Fruit fly (Drosophila melanogaster) whole organism, wandering third instar larva: ENCODE results near the gene MAPk-Ak2.
A peak's percentile ranks its signal among the peaks of the same experiment; 100 is the strongest.

ENCODE experiments used
- Abd-B ChIP-seq: fragments of >200 bp; optimal IDR thresholded peaks from 2 replicates; lab custom pipeline; 2017; ENCODE audit warnings: missing biosample characterization, missing genetic modification characterization
- CG32264 ChIP-seq: fragments of 200-800 bp; sonication (Bioruptor generic); optimal IDR thresholded peaks from 2 replicates; lab custom pipeline; 2016; ENCODE audit warnings: missing biosample characterization, missing genetic modification characterization
- CG9705 ChIP-seq: fragments of 200-800 bp; sonication (Bioruptor generic); optimal IDR thresholded peaks from 2 replicates; lab custom pipeline; 2018; ENCODE audit warnings: missing biosample characterization, mild to moderate bottlenecking, missing genetic modification characterization
- CrebA ChIP-seq: fragments of 200-800 bp; sonication (Bioruptor generic); optimal IDR thresholded peaks from 2 replicates; lab custom pipeline; 2016; ENCODE audit warnings: missing biosample characterization, mild to moderate bottlenecking, missing genetic modification characterization, borderline replicate concordance
- Dfd ChIP-seq: fragments of >200 bp; optimal IDR thresholded peaks from 2 replicates; lab custom pipeline; 2017; ENCODE audit warnings: missing biosample characterization, missing genetic modification characterization
- Dif ChIP-seq: fragments of 200-275, 200-300 bp; sonication (Bioruptor generic); optimal IDR thresholded peaks from 2 replicates; lab custom pipeline; 2018; ENCODE audit warnings: missing biosample characterization, missing genetic modification characterization; ENCODE audit not compliant: partially characterized antibody
- GATAd ChIP-seq: sonication (Bioruptor generic); optimal IDR thresholded peaks from 2 replicates; lab custom pipeline; 2016; ENCODE audit warnings: missing biosample characterization, missing genetic modification characterization
- HLH106 ChIP-seq: fragments of 200-800 bp; optimal IDR thresholded peaks from 3 replicates; lab custom pipeline; 2019; ENCODE audit warnings: missing biosample characterization, mild to moderate bottlenecking, missing genetic modification characterization, moderate library complexity
- Hnf4 ChIP-seq: fragments of 200-800 bp; sonication (Bioruptor generic); optimal IDR thresholded peaks from 2 replicates; lab custom pipeline; 2016; ENCODE audit warnings: missing biosample characterization, mild to moderate bottlenecking, missing genetic modification characterization
- Hr78 ChIP-seq: fragments of >200 bp; optimal IDR thresholded peaks from 2 replicates; lab custom pipeline; 2017; ENCODE audit warnings: missing biosample characterization, missing genetic modification characterization
- Hr83 ChIP-seq: fragments of 200-300 bp; sonication (Bioruptor generic); optimal IDR thresholded peaks from 2 replicates; lab custom pipeline; 2016; ENCODE audit warnings: missing biosample characterization, mild to moderate bottlenecking, missing genetic modification characterization, moderate library complexity; ENCODE audit not compliant: poor library complexity, severe bottlenecking
- Jra ChIP-seq: sonication (Bioruptor generic); optimal IDR thresholded peaks from 2 replicates; lab custom pipeline; 2016; ENCODE audit warnings: missing biosample characterization, missing genetic modification characterization
- Mio ChIP-seq: sonication (Bioruptor generic); optimal IDR thresholded peaks from 2 replicates; lab custom pipeline; 2016; ENCODE audit warnings: missing biosample characterization, missing genetic modification characterization
- Myc ChIP-seq: fragments of >200 bp; optimal IDR thresholded peaks from 2 replicates; lab custom pipeline; 2017
- N ChIP-seq: fragments of >200 bp; optimal IDR thresholded peaks from 2 replicates; lab custom pipeline; 2018; ENCODE audit warnings: missing biosample characterization, missing external identifiers, missing genetic modification characterization
- OdsH ChIP-seq: fragments of 200-800 bp; sonication (Bioruptor generic); optimal IDR thresholded peaks from 2 replicates; lab custom pipeline; 2016; ENCODE audit warnings: missing biosample characterization, mild to moderate bottlenecking, missing genetic modification characterization
- Rel ChIP-seq, 2 experiments: fragments of 200-800 bp; sonication (Bioruptor generic) in 1 of 2; optimal IDR thresholded peaks; 2 replicates in 1 of 2; 3 replicates in 1 of 2; lab custom pipeline; 2016 to 2019; ENCODE audit warnings: mild to moderate bottlenecking in 2 of 2, missing biosample characterization in 2 of 2, missing genetic modification characterization in 2 of 2, moderate library complexity in 1 of 2
- Sp1 ChIP-seq: fragments of 200-800 bp; sonication (Bioruptor generic); optimal IDR thresholded peaks from 3 replicates; lab custom pipeline; 2019; ENCODE audit warnings: missing biosample characterization, mild to moderate bottlenecking, missing genetic modification characterization, moderate library complexity
- Vsx2 ChIP-seq: fragments of 200-300, 225-300 bp; sonication (Bioruptor generic); optimal IDR thresholded peaks from 2 replicates; lab custom pipeline; 2018; ENCODE audit warnings: missing biosample characterization, missing genetic modification characterization; ENCODE audit not compliant: partially characterized antibody
- br ChIP-seq: fragments of 200-800 bp; sonication (Bioruptor generic); optimal IDR thresholded peaks from 2 replicates; lab custom pipeline; 2016; ENCODE audit warnings: missing biosample characterization, missing genetic modification characterization
- brk ChIP-seq: fragments of 200-800 bp; sonication (Bioruptor generic); optimal IDR thresholded peaks from 2 replicates; lab custom pipeline; 2016; ENCODE audit warnings: missing biosample characterization, mild to moderate bottlenecking, missing genetic modification characterization
- dl ChIP-seq, 2 experiments: fragments of 175-275, 200-275 bp in 1 of 2; fragments of 200-275 bp in 1 of 2; sonication (Bioruptor generic); optimal IDR thresholded peaks; lab custom pipeline; 2018; ENCODE audit warnings: mild to moderate bottlenecking in 2 of 2, missing biosample characterization in 2 of 2, missing genetic modification characterization in 2 of 2, moderate library complexity in 2 of 2; ENCODE audit not compliant: partially characterized antibody in 2 of 2, insufficient read depth in 1 of 2
- dmrt93B ChIP-seq: fragments of 200-800 bp; sonication (Bioruptor generic); optimal IDR thresholded peaks from 2 replicates; lab custom pipeline; 2018; ENCODE audit warnings: missing biosample characterization, mild to moderate bottlenecking, missing genetic modification characterization
- dsf ChIP-seq: sonication (Bioruptor generic); optimal IDR thresholded peaks from 2 replicates; lab custom pipeline; 2016; ENCODE audit warnings: missing biosample characterization, missing genetic modification characterization, borderline replicate concordance
- ey ChIP-seq: fragments of 200-800 bp; sonication (Bioruptor generic); optimal IDR thresholded peaks from 2 replicates; lab custom pipeline; 2016; ENCODE audit warnings: missing biosample characterization, missing genetic modification characterization
- foxo ChIP-seq, 2 experiments: fragments of 200-800 bp; sonication (Bioruptor generic); optimal IDR thresholded peaks; 2 replicates in 1 of 2; 3 replicates in 1 of 2; lab custom pipeline; 2016 to 2017; ENCODE audit warnings: missing biosample characterization in 2 of 2, missing genetic modification characterization in 2 of 2
- fru ChIP-seq: fragments of 200-800 bp; sonication (Bioruptor generic); optimal IDR thresholded peaks from 3 replicates; lab custom pipeline; 2016; ENCODE audit warnings: missing biosample characterization, mild to moderate bottlenecking, missing genetic modification characterization
- h ChIP-seq: fragments of 200-800 bp; sonication (Bioruptor generic); optimal IDR thresholded peaks from 3 replicates; lab custom pipeline; 2016; ENCODE audit warnings: missing biosample characterization, mild to moderate bottlenecking, missing genetic modification characterization
- jim ChIP-seq: fragments of 175-275, 200-325 bp; sonication (Bioruptor generic); optimal IDR thresholded peaks from 2 replicates; lab custom pipeline; 2016; ENCODE audit warnings: missing biosample characterization, mild to moderate bottlenecking, missing genetic modification characterization
- lola ChIP-seq: fragments of >200 bp; optimal IDR thresholded peaks from 2 replicates; lab custom pipeline; 2017; ENCODE audit warnings: missing biosample characterization, missing genetic modification characterization
- pan ChIP-seq: fragments of >200 bp; optimal IDR thresholded peaks from 2 replicates; lab custom pipeline; 2017
- psq ChIP-seq: fragments of 200-800 bp; sonication (Bioruptor generic); optimal IDR thresholded peaks from 3 replicates; lab custom pipeline; 2017; ENCODE audit warnings: missing biosample characterization, mild to moderate bottlenecking, missing genetic modification characterization, moderate library complexity
- rgr ChIP-seq: fragments of 200-800 bp; sonication (Bioruptor generic); optimal IDR thresholded peaks from 3 replicates; lab custom pipeline; 2016; ENCODE audit warnings: missing biosample characterization, mild to moderate bottlenecking, missing genetic modification characterization
- sage ChIP-seq: fragments of 200-800 bp; sonication (Bioruptor generic); optimal IDR thresholded peaks from 2 replicates; lab custom pipeline; 2016; ENCODE audit warnings: missing biosample characterization, mild to moderate bottlenecking, missing genetic modification characterization
- sv ChIP-seq: fragments of 200-800 bp; sonication (Bioruptor generic); optimal IDR thresholded peaks from 3 replicates; lab custom pipeline; 2016; ENCODE audit warnings: missing biosample characterization, missing genetic modification characterization
- tai ChIP-seq: sonication (Bioruptor generic); optimal IDR thresholded peaks from 2 replicates; lab custom pipeline; 2016; ENCODE audit warnings: missing biosample characterization, missing genetic modification characterization
- usp ChIP-seq: fragments of >200 bp; optimal IDR thresholded peaks from 2 replicates; lab custom pipeline; 2017; ENCODE audit warnings: missing biosample characterization, missing genetic modification characterization
- woc ChIP-seq: sonication (Bioruptor generic); optimal IDR thresholded peaks from 2 replicates; lab custom pipeline; 2016; ENCODE audit warnings: missing biosample characterization, mild to moderate bottlenecking, missing genetic modification characterization

MAPk-Ak2 gene

DNA sequence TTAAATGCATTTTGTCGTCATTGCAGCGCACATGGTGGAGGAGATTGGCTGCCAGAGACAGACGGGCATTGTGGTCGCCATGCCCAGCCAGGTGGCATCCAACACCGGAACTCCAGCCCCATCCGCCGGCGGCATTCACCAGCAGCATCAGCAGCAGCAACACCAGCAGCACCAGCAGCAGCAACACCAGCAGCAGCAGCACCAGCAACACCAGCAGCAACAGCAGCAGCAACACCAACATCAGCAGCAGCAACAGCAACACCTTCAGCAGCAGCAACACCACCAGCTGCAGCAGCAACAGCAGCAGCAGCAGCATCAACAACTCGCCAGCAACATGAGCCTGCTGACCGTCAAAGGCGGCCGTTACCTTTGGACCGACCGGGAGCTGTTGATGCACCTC, 11.2 kb downstream of the MAPk-Ak2 start:
- TF ChIP-seq brk (GFP tag; lab: Kevin White, UChicago) (no peak), sv (no peak), Dfd (GFP tag; lab: Kevin White, UChicago) (peak; percentile 96), Hnf4 (GFP tag; lab: Kevin White, UChicago) (no peak), Hr78 (no peak)

DNA sequence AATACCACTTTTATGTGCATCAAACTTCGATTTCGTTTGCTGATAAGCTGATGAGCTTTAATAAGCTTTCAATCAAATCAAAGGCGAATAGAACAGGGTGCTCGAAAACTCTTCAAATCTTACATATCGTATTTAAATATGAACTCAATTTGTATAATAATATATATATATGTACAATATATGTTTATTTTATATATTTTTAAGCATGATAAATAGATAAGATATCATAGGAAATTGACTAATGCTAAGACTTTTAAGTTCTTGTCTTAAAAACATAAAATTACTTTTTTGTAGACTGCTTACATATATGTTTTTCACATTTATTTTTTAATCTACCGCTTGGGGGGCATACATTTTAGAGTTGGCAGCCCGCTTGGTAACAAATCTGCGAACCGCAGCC, 12.1 kb downstream of the MAPk-Ak2 start, which contains the start of gene CG15772:
Gene CG15772, plus strand, starts transcription at position 301 of the 400 bp plus-strand sequence.
- TF ChIP-seq CG9705 (GFP tag; lab: Kevin White, UChicago) (no peak), foxo (GFP tag; optimal IDR thresholded peaks at IDR 0.05; lab: Kevin White, UChicago) (peak in 1 of 2 experiments; percentile 5), pan (no peak), Jra (GFP tag; lab: Kevin White, UChicago) (no peak)

dm6 chrX:5746864-5747861, 16.8 kb downstream of the MAPk-Ak2 start, which contains the start of the genes IntS6 and Rtel1:
IntS6 (minus strand) TSS chrX:5747254.
Rtel1 (plus strand) TSS chrX:5747747.
- TF ChIP-seq rgr (GFP tag; lab: Kevin White, UChicago) (peak; percentile 88), Rel (GFP tag; optimal IDR thresholded peaks at IDR 0.05; lab: Kevin White, UChicago) (no peak), Rel (tag; optimal IDR thresholded peaks at IDR 0.05; lab: Kevin White, UChicago) (peak; percentile 71), Myc (lab: Kevin White, UChicago) (no peak), sage (GFP tag; lab: Kevin White, UChicago) (peak; percentile 88), CrebA (GFP tag; lab: Kevin White, UChicago) (no peak), Hr83 (GFP tag; lab: Kevin White, UChicago) (peak; percentile 75), dsf (GFP tag; lab: Kevin White, UChicago) (peak; percentile 56), CG9705 (GFP tag; lab: Kevin White, UChicago) (peak; percentile 94), Mio (GFP tag; lab: Kevin White, UChicago) (peak; percentile 42), Dif (GFP tag; lab: Kevin White, UChicago) (peak; percentile 71), Abd-B (GFP tag; lab: Kevin White, UChicago) (no peak), woc (GFP tag; lab: Kevin White, UChicago) (peak; percentile 95), foxo (GFP tag; optimal IDR thresholded peaks at IDR 0.05; lab: Kevin White, UChicago) (peak; percentile 58 to 94), OdsH (peak; percentile 81), Vsx2 (GFP tag; lab: Kevin White, UChicago) (no peak), usp (GFP tag; lab: Kevin White, UChicago) (no peak), Sp1 (GFP tag; lab: Kevin White, UChicago) (peak; percentile 91), Dfd (GFP tag; lab: Kevin White, UChicago) (no peak), lola (GFP tag; lab: Kevin White, UChicago) (no peak), psq (GFP tag; lab: Kevin White, UChicago) (peak; percentile 82), dmrt93B (GFP tag; lab: Kevin White, UChicago) (peak; percentile 82), fru (GFP tag; lab: Kevin White, UChicago) (peak; percentile 91), Hnf4 (GFP tag; lab: Kevin White, UChicago) (peak; percentile 88), Hr78 (no peak), sv (peak; percentile 83), dl (GFP tag; optimal IDR thresholded peaks at IDR 0.05; lab: Kevin White, UChicago; ENCODE audit: insufficient read depth in 1 of 2, partially characterized antibody in 2 of 2) (peak; percentile 33 to 79), CG32264 (GFP tag; lab: Kevin White, UChicago) (peak; percentile 86), brk (GFP tag; lab: Kevin White, UChicago) (peak; percentile 73), ey (peak; percentile 93), h (GFP tag; lab: Kevin White, UChicago) (peak; percentile 92), Jra (GFP tag; lab: Kevin White, UChicago) (peak; percentile 75), HLH106 (peak; percentile 95), pan (no peak), GATAd (peak; percentile 44), tai (no peak), jim (peak; percentile 35), br (peak; percentile 87), N (GFP tag; lab: Kevin White, UChicago) (no peak)
